Worm (Caenorhabditis elegans) whole organism, young adult: ENCODE measurements around the gene vit-2.

ENCODE experiments used
- T07F8.4 ChIP-seq: sonication (generic microtip); optimal IDR thresholded peaks from 2 replicates; lab custom pipeline; 2016; ENCODE audit warnings: mild to moderate bottlenecking, missing genetic modification characterization, moderate library complexity, missing compliant biosample characterization
- Y53F4B.3 ChIP-seq: fragments of 200-800 bp; sonication (Bioruptor generic); IDR thresholded peaks from 2 replicates; pipeline ENCODE4 v1.3.6; 2022; ENCODE audit warnings: missing genetic modification reagents, missing genetic modification characterization, missing compliant biosample characterization
- aptf-2 ChIP-seq: fragments of 200-800 bp; sonication (Bioruptor generic); conservative IDR thresholded peaks from 2 replicates; pipeline ENCODE4 v1.3.6; 2022; ENCODE audit warnings: missing genetic modification reagents, missing genetic modification characterization, missing compliant biosample characterization
- ceh-27 ChIP-seq: fragments of 200-800 bp; sonication (Bioruptor generic); optimal IDR thresholded peaks from 2 replicates; lab custom pipeline; 2018; ENCODE audit warnings: mild to moderate bottlenecking, missing genetic modification characterization, moderate library complexity, missing compliant biosample characterization
- sptf-2 ChIP-seq: fragments of 200-800 bp; sonication (Bioruptor generic); optimal IDR thresholded peaks from 2 replicates; lab custom pipeline; 2018; ENCODE audit warnings: mild to moderate bottlenecking, missing genetic modification characterization, missing compliant biosample characterization
- xnd-1 ChIP-seq: sonication (generic microtip); optimal IDR thresholded peaks from 2 replicates; lab custom pipeline; 2016; ENCODE audit warnings: missing genotype, missing genetic modification reagents, missing genetic modification characterization, missing compliant biosample characterization

DNA sequence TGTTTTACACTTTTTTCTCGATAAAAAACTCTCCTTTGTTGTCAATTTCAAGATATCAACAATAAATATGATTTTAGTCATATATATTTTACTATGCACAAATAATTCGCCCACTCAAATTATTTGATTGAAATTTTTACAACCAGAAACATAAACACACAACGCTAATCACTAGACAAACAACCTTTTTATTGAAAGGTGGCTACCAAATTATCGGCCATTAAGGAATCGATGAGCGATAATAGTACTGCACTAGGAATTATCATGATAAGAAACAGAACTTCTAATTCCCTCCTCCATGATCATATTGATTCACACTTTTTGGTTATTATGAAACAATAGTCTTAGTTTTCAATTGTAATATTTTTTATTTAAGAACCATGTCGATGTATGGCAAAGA, 8.3 kb downstream of the vit-2 start, which contains the start of gene C42D8.1:
- TF ChIP-seq ceh-27 = no peak
- TF ChIP-seq xnd-1 (tag; lab: Kevin White, UChicago) = no peak
- TF ChIP-seq aptf-2 = no peak
- TF ChIP-seq T07F8.4 (tag; lab: Kevin White, UChicago) = no peak
- TF ChIP-seq Y53F4B.3 (GFP tag; lab: Robert Waterston, UW) = no peak
- TF ChIP-seq sptf-2 = no peak
